Worm (Caenorhabditis elegans): ENCODE measurements around the gene ttr-26.

- TF ChIP-seq lin-35 (GFP tag; optimal IDR thresholded peaks at IDR 0.05) (no peak), zip-4 (GFP tag; optimal IDR thresholded peaks at IDR 0.05) (no peak), ces-1 (GFP tag; optimal IDR thresholded peaks at IDR 0.05) (no peak), nhr-12 (tag; optimal IDR thresholded peaks at IDR 0.05) (no peak), skn-1 (tag; optimal IDR thresholded peaks at IDR 0.05) (no peak), nhr-76 (tag; optimal IDR thresholded peaks at IDR 0.05) (no peak), rnt-1 (tag; optimal IDR thresholded peaks at IDR 0.05) (no peak), nhr-237 (tag; optimal IDR thresholded peaks at IDR 0.05) (no peak), ztf-4 (tag; optimal IDR thresholded peaks at IDR 0.05) (no peak), mdl-1 (tag; optimal IDR thresholded peaks at IDR 0.05) (no peak), ztf-11 (tag; optimal IDR thresholded peaks at IDR 0.05) (no peak)
These were observed 16.0 kb upstream of the ttr-26 start for ce11 chrV:18576128-18576527.

Measured in whole organism, L1 larva.